Fruit fly (Drosophila melanogaster) S2 (cell line): ENCODE results near the gene dls.

Experiments used
- CG8478 ChIP-seq: fragments of >200 bp; optimal IDR thresholded peaks from 2 replicates; lab custom pipeline; 2018
- CTCF ChIP-seq, 2 experiments: fragments of >200 bp; optimal IDR thresholded peaks; 2 replicates each; lab custom pipeline; 2018

The dls gene

dm6 chr3L:16215816-16216215 lies 14.7 kb downstream of the dls start:
- TF ChIP-seq CTCF (optimal IDR thresholded peaks at IDR 0.05; lab: Kevin White, UChicago) (no peak), CG8478 (lab: Kevin White, UChicago) (no peak)

dm6 chr3L:16217203-16217602 lies 16.1 kb downstream of the dls start, which contains the start of gene CG13073:
TSS of gene CG13073 (minus strand) at chr3L:16217303.
- TF ChIP-seq CG8478 (lab: Kevin White, UChicago) (no peak), CTCF (optimal IDR thresholded peaks at IDR 0.05; lab: Kevin White, UChicago) (no peak)

- TF ChIP-seq CG8478 (lab: Kevin White, UChicago) (no peak), CTCF (optimal IDR thresholded peaks at IDR 0.05; lab: Kevin White, UChicago) (no peak)
These were observed 16.8 kb downstream of the dls start for dm6 chr3L:16217935-16218334.

dm6 chr3L:16221278-16221677 lies 20.1 kb downstream of the dls start:
- no peak for TF ChIP-seq CG8478 (lab: Kevin White, UChicago)
- TF ChIP-seq CTCF (optimal IDR thresholded peaks at IDR 0.05; lab: Kevin White, UChicago), result no peak

- TF ChIP-seq CG8478 (lab: Kevin White, UChicago) (no peak), CTCF (optimal IDR thresholded peaks at IDR 0.05; lab: Kevin White, UChicago) (no peak)
These were observed 20.7 kb downstream of the dls start for dm6 chr3L:16221800-16222199.

dm6 chr3L:16225175-16225574 lies 24.0 kb downstream of the dls start:
- TF ChIP-seq CG8478 (lab: Kevin White, UChicago) (no peak), CTCF (optimal IDR thresholded peaks at IDR 0.05; lab: Kevin White, UChicago) (no peak)

- TF ChIP-seq CG8478 (lab: Kevin White, UChicago) (no peak), CTCF (optimal IDR thresholded peaks at IDR 0.05; lab: Kevin White, UChicago) (no peak)
These were observed 27.6 kb downstream of the dls start, which contains the start of gene Tmx3 for dm6 chr3L:16228659-16229205. TSS of gene Tmx3 (plus strand) at chr3L:16229100.

dm6 chr3L:16231857-16232256 lies 30.7 kb downstream of the dls start, which contains the start of the genes PDCD-5 and MED10:
TSS of gene PDCD-5 (minus strand) at chr3L:16232038.
TSS of gene MED10 (plus strand) at chr3L:16232084.
- TF ChIP-seq CG8478 (lab: Kevin White, UChicago) (no peak), CTCF (optimal IDR thresholded peaks at IDR 0.05; lab: Kevin White, UChicago) (peak in 1 of 2 experiments; percentile 40)

dm6 chr3L:16232924-16233323 lies 31.8 kb downstream of the dls start, which contains the start of gene Hsc20:
TSS of gene Hsc20 (plus strand) at chr3L:16233127.
- no peak for TF ChIP-seq CTCF (optimal IDR thresholded peaks at IDR 0.05; lab: Kevin White, UChicago)
- TF ChIP-seq CG8478 (lab: Kevin White, UChicago), result no peak

dm6 chr3L:16233850-16234494 lies 32.8 kb downstream of the dls start:
- TF ChIP-seq CG8478 (lab: Kevin White, UChicago), result no peak
- no peak for TF ChIP-seq CTCF (optimal IDR thresholded peaks at IDR 0.05; lab: Kevin White, UChicago)

dm6 chr3L:16241296-16241695 lies 40.2 kb downstream of the dls start:
- TF ChIP-seq CG8478 (lab: Kevin White, UChicago), result no peak
- no peak for TF ChIP-seq CTCF (optimal IDR thresholded peaks at IDR 0.05; lab: Kevin White, UChicago)
